Worm (Caenorhabditis elegans) whole organism, L3 larva: ENCODE results near the gene F19B2.7.

ENCODE experiments used
- ama-1 ChIP-seq: fragments of 150-350 bp; optimal IDR thresholded peaks from 2 replicates; lab custom pipeline; 2018
- ceh-82 ChIP-seq: fragments of 150-350 bp; optimal IDR thresholded peaks from 2 replicates; lab custom pipeline; 2014; ENCODE audit warnings: missing biosample characterization, missing genetic modification characterization
- daf-12 ChIP-seq: fragments of 150-350 bp; optimal IDR thresholded peaks from 2 replicates; lab custom pipeline; 2014; ENCODE audit warnings: missing biosample characterization, missing genetic modification reagents, missing genetic modification characterization
- egl-27 ChIP-seq: sonication (generic microtip); optimal IDR thresholded peaks from 4 replicates; lab custom pipeline; 2017; ENCODE audit warnings: missing biosample characterization, missing genetic modification reagents, missing genetic modification characterization
- elt-1 ChIP-seq: fragments of 150-350 bp; optimal IDR thresholded peaks from 2 replicates; lab custom pipeline; 2014; ENCODE audit warnings: missing biosample characterization, missing genetic modification characterization
- elt-2 ChIP-seq: sonication (generic microtip); optimal IDR thresholded peaks from 2 replicates; lab custom pipeline; 2016; ENCODE audit warnings: missing genetic modification reagents, mild to moderate bottlenecking, missing genetic modification characterization, missing compliant biosample characterization
- elt-3 ChIP-seq, 3 experiments: fragments of 150-350 bp in 1 of 3; sonication (generic microtip) in 2 of 3; optimal IDR thresholded peaks; 2 replicates in 2 of 3; 4 replicates in 1 of 3; lab custom pipeline; 2014 to 2017; ENCODE audit warnings: missing biosample characterization in 3 of 3, missing genetic modification characterization in 3 of 3
- eor-1 ChIP-seq, 2 experiments: fragments of 150-350 bp; optimal IDR thresholded peaks; 2 replicates each; lab custom pipeline; 2014 to 2018; ENCODE audit warnings: missing biosample characterization in 2 of 2, missing genetic modification characterization in 2 of 2
- fkh-10 ChIP-seq: sonication (generic microtip); optimal IDR thresholded peaks from 2 replicates; lab custom pipeline; 2017; ENCODE audit warnings: missing biosample characterization, missing genetic modification reagents, missing genetic modification characterization
- fkh-2 ChIP-seq: fragments of 150-350 bp; optimal IDR thresholded peaks from 2 replicates; lab custom pipeline; 2014; ENCODE audit warnings: missing biosample characterization, missing genetic modification reagents, missing genetic modification characterization
- fos-1 ChIP-seq: fragments of 150-350 bp; optimal IDR thresholded peaks from 2 replicates; lab custom pipeline; 2014; ENCODE audit warnings: missing biosample characterization, missing genetic modification characterization
- jun-1 ChIP-seq: fragments of 150-350 bp; optimal IDR thresholded peaks from 2 replicates; lab custom pipeline; 2014; ENCODE audit warnings: missing biosample characterization, missing genetic modification reagents, missing genetic modification characterization
- lin-15B ChIP-seq: fragments of 150-350 bp; optimal IDR thresholded peaks from 2 replicates; lab custom pipeline; 2014; ENCODE audit warnings: missing biosample characterization, missing genetic modification characterization
- lsy-12 ChIP-seq: sonication (generic microtip); optimal IDR thresholded peaks from 2 replicates; lab custom pipeline; 2016; ENCODE audit warnings: mild to moderate bottlenecking, missing genetic modification characterization, missing compliant biosample characterization
- mdl-1 ChIP-seq: fragments of 150-350 bp; optimal IDR thresholded peaks from 2 replicates; lab custom pipeline; 2014; ENCODE audit warnings: missing biosample characterization, missing genetic modification characterization
- nfya-1 ChIP-seq: sonication (generic microtip); optimal IDR thresholded peaks from 2 replicates; lab custom pipeline; 2017; ENCODE audit warnings: missing genetic modification characterization, mild to moderate bottlenecking, missing compliant biosample characterization, antibody characterized with exemption, moderate library complexity; ENCODE audit not compliant: insufficient read depth
- nhr-11 ChIP-seq: fragments of 150-350 bp; optimal IDR thresholded peaks from 2 replicates; lab custom pipeline; 2014; ENCODE audit warnings: missing biosample characterization, missing genetic modification characterization
- nhr-12 ChIP-seq: fragments of 150-350 bp; optimal IDR thresholded peaks from 2 replicates; lab custom pipeline; 2014; ENCODE audit warnings: missing biosample characterization, missing genetic modification characterization
- nhr-23 ChIP-seq: fragments of 150-350 bp; optimal IDR thresholded peaks from 2 replicates; lab custom pipeline; 2014; ENCODE audit warnings: missing biosample characterization, missing genetic modification reagents, missing genetic modification characterization
- nhr-25 ChIP-seq: sonication (generic microtip); optimal IDR thresholded peaks from 2 replicates; lab custom pipeline; 2017; ENCODE audit warnings: missing biosample characterization, missing genetic modification characterization
- nhr-43 ChIP-seq: sonication (generic microtip); optimal IDR thresholded peaks from 2 replicates; lab custom pipeline; 2016; ENCODE audit warnings: mild to moderate bottlenecking, missing genetic modification characterization, missing compliant biosample characterization; ENCODE audit not compliant: poor library complexity, severe bottlenecking
- nhr-76 ChIP-seq: fragments of 150-350 bp; sonication (generic microtip); optimal IDR thresholded peaks from 5 replicates; lab custom pipeline; 2014; ENCODE audit warnings: missing biosample characterization, missing genetic modification characterization
- nhr-77 ChIP-seq: fragments of 150-350 bp; optimal IDR thresholded peaks from 2 replicates; lab custom pipeline; 2014; ENCODE audit warnings: missing biosample characterization, missing genetic modification characterization
- pha-4 ChIP-seq: fragments of 150-350 bp; optimal IDR thresholded peaks from 2 replicates; lab custom pipeline; 2014; ENCODE audit warnings: missing biosample characterization, missing genetic modification reagents, missing genetic modification characterization
- pqm-1 ChIP-seq: fragments of 150-350 bp; optimal IDR thresholded peaks from 2 replicates; lab custom pipeline; 2017; ENCODE audit warnings: missing biosample characterization, missing genetic modification characterization, inconsistent platforms
- sea-2 ChIP-seq: fragments of 150-350 bp; sonication (generic microtip); optimal IDR thresholded peaks from 4 replicates; lab custom pipeline; 2014; ENCODE audit warnings: missing biosample characterization, missing genetic modification reagents, missing genetic modification characterization
- skn-1 ChIP-seq: fragments of 150-350 bp; optimal IDR thresholded peaks from 2 replicates; lab custom pipeline; 2014; ENCODE audit warnings: missing biosample characterization, missing genetic modification characterization
- tbx-2 ChIP-seq: sonication (generic microtip); optimal IDR thresholded peaks from 2 replicates; lab custom pipeline; 2016; ENCODE audit warnings: mild to moderate bottlenecking, missing genetic modification characterization, missing compliant biosample characterization
- unc-39 ChIP-seq: sonication (generic microtip); optimal IDR thresholded peaks from 4 replicates; lab custom pipeline; 2017; ENCODE audit warnings: missing biosample characterization, missing genetic modification characterization
- unc-62 ChIP-seq: fragments of 150-350 bp; sonication (generic microtip); optimal IDR thresholded peaks from 4 replicates; lab custom pipeline; 2014; ENCODE audit warnings: missing biosample characterization, missing genetic modification reagents, missing genetic modification characterization
- zag-1 ChIP-seq: fragments of 150-350 bp; optimal IDR thresholded peaks from 2 replicates; lab custom pipeline; 2014; ENCODE audit warnings: missing biosample characterization, missing genetic modification characterization
- ztf-4 ChIP-seq: fragments of 150-350 bp; optimal IDR thresholded peaks from 2 replicates; lab custom pipeline; 2014; ENCODE audit warnings: missing biosample characterization, missing genetic modification characterization

F19B2.7 gene

DNA sequence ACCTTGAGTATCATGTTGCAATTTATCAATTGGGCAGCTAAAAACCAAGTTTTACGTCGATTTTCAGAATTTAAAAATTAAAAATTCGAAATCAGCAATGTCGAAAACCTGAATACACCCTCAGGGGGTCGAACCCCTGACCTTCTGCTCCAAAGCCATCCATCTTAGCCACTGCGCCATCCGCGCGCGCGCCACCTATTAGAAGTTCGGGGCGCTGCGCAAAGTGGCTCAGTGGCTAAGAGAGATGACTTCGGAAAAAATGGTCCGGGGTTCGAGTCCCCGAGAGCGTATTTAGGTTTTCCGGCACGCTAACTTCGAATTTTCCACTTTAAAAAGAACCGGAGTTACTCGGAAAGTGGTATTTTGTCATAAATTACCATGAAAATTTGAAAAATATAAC, 27.1 kb upstream of the F19B2.7 start:
- TF ChIP-seq nhr-12 (tag; lab: Kevin White, UChicago), result no peak
- TF ChIP-seq fkh-2, result no peak
- no peak for TF ChIP-seq skn-1 (tag; lab: Kevin White, UChicago)
- no peak for TF ChIP-seq nhr-25 (tag; lab: Kevin White, UChicago)

- TF ChIP-seq nhr-43 (tag; lab: Kevin White, UChicago) (no peak), nhr-25 (tag; lab: Kevin White, UChicago) (no peak), nfya-1 (tag; lab: Kevin White, UChicago) (no peak), eor-1 (tag; optimal IDR thresholded peaks at IDR 0.05; lab: Kevin White, UChicago) (no peak), zag-1 (tag; lab: Kevin White, UChicago) (no peak), ceh-82 (tag; lab: Kevin White, UChicago) (no peak), ama-1 (lab: Kevin White, UChicago) (no peak), elt-2 (no peak)
- TF ChIP-seq, all 47 proteins: peak for 0
Measured at ce11 chrV:20125137-20125536, 26.4 kb upstream of the F19B2.7 start.

- TF ChIP-seq lin-15B (tag; lab: Kevin White, UChicago) (no peak), elt-3 (tag; optimal IDR thresholded peaks at IDR 0.05; lab: Kevin White, UChicago) (no peak), skn-1 (tag; lab: Kevin White, UChicago) (no peak), unc-62 (GFP tag; lab: Kevin White, UChicago) (no peak), unc-39 (tag; lab: Kevin White, UChicago) (no peak), fkh-10 (GFP tag; lab: Kevin White, UChicago) (no peak), nhr-12 (tag; lab: Kevin White, UChicago) (no peak), eor-1 (tag; optimal IDR thresholded peaks at IDR 0.05; lab: Kevin White, UChicago) (no peak), jun-1 (tag; lab: Kevin White, UChicago) (no peak), fos-1 (no peak)
- TF ChIP-seq, all 47 proteins: peak for 0
Measured at ce11 chrV:20126637-20127036, 24.9 kb upstream of the F19B2.7 start.

- TF ChIP-seq unc-39 (tag; lab: Kevin White, UChicago), result no peak
- no peak for TF ChIP-seq jun-1 (tag; lab: Kevin White, UChicago)
- no peak for TF ChIP-seq ztf-4 (tag; lab: Kevin White, UChicago)
- no peak for TF ChIP-seq nhr-76 (tag; lab: Kevin White, UChicago)
- no peak for TF ChIP-seq nhr-25 (tag; lab: Kevin White, UChicago)
- no peak for TF ChIP-seq nfya-1 (tag; lab: Kevin White, UChicago)
- TF ChIP-seq elt-3 (tag; optimal IDR thresholded peaks at IDR 0.05; lab: Kevin White, UChicago), result no peak
- no peak for TF ChIP-seq nhr-23 (tag; lab: Kevin White, UChicago)
- no peak for TF ChIP-seq pha-4
- no peak for TF ChIP-seq fkh-2
- TF ChIP-seq unc-62 (GFP tag; lab: Kevin White, UChicago), result no peak
- no peak for TF ChIP-seq nhr-77 (tag; lab: Kevin White, UChicago)
- TF ChIP-seq nhr-11 (tag; lab: Kevin White, UChicago), result no peak
- TF ChIP-seq sea-2, result no peak
- TF ChIP-seq lsy-12, result no peak
- TF ChIP-seq fos-1, result no peak
Measured at ce11 chrV:20127543-20127942, 24.0 kb upstream of the F19B2.7 start.

DNA sequence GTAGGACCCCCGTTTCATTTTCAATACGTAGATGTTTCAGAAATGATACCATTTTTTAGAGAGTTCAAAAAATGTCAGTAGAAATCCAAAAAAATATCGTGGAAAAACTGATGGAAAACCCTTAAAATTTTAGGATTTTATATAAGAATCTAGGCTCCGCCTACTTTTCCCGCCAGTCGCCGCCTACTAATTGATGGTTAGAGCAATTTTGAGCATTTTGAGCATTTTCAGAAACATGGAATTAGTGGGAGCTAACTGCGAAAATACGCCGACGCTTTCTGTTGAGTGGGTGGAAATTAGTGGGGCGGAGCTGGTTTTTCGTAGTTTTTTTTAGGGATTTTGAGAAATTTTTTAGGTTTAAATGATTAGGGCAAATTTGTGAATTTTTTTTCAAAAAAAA, 18.4 kb upstream of the F19B2.7 start, which contains the start of gene ssu-1:
Gene ssu-1 (minus strand): TSS at position 101 of the 400 bp plus-strand sequence.
- TF ChIP-seq fkh-10 (GFP tag; lab: Kevin White, UChicago), result no peak
- TF ChIP-seq elt-1 (tag; lab: Kevin White, UChicago), result no peak
- TF ChIP-seq zag-1 (tag; lab: Kevin White, UChicago), result no peak
- no peak for TF ChIP-seq elt-2
- no peak for TF ChIP-seq pqm-1 (tag; lab: Kevin White, UChicago)
- no peak for TF ChIP-seq nhr-12 (tag; lab: Kevin White, UChicago)

DNA sequence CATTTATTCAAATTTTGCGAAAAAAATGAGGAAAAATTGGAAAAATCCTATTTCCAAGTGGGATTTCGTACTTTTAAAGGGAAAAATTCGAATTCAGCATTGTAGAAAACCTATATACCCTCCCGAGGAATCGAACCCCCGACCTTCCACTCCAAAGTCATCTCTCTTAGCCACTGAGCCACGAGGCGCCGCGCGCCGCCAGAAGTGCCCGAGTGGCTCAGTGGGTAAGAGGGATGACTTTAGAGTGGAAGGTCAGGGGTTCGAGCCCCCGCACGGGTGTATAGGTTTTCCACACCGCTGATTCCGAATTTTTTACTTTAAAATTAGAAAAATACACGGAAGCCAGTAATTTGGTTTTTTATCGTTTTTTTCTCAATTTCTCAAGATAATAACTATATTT, 16.7 kb upstream of the F19B2.7 start:
- TF ChIP-seq mdl-1 (tag; lab: Kevin White, UChicago) (no peak), tbx-2 (tag; lab: Kevin White, UChicago) (no peak), daf-12 (tag; lab: Kevin White, UChicago) (no peak), ama-1 (lab: Kevin White, UChicago) (no peak), elt-2 (no peak), eor-1 (tag; optimal IDR thresholded peaks at IDR 0.05; lab: Kevin White, UChicago) (no peak), egl-27 (tag; lab: Kevin White, UChicago) (no peak), ceh-82 (tag; lab: Kevin White, UChicago) (no peak), nhr-23 (tag; lab: Kevin White, UChicago) (no peak), jun-1 (tag; lab: Kevin White, UChicago) (no peak)
